Worm (Caenorhabditis elegans): Measurements from ENCODE around the gene B0454.5.

ce11 chrII:2994590-2995392 is 43.9 kb upstream of the B0454.5 start:
- TF ChIP-seq ama-1 (optimal IDR thresholded peaks at IDR 0.05), result no peak
- TF ChIP-seq sea-1 (GFP tag; conservative IDR thresholded peaks at IDR 0.05), result no peak
- TF ChIP-seq B0310.2 (tag; optimal IDR thresholded peaks at IDR 0.05), result no peak
- TF ChIP-seq aly-1 (tag; optimal IDR thresholded peaks at IDR 0.05), result no peak
- no peak for TF ChIP-seq tra-4 (tag; optimal IDR thresholded peaks at IDR 0.05)
- TF ChIP-seq hmbx-1 (tag; optimal IDR thresholded peaks at IDR 0.05), result no peak
- TF ChIP-seq ets-7 (tag; optimal IDR thresholded peaks at IDR 0.05), result no peak
- no peak for TF ChIP-seq hmg-4 (GFP tag; optimal IDR thresholded peaks at IDR 0.05)
- TF ChIP-seq flt-1 (GFP tag; IDR thresholded peaks at IDR 0.05), result no peak
- TF ChIP-seq tbx-11 (GFP tag; IDR thresholded peaks at IDR 0.05), result no peak
- no peak for TF ChIP-seq ceh-13 (GFP tag; optimal IDR thresholded peaks at IDR 0.05)
- no peak for TF ChIP-seq pes-1 (GFP tag; IDR thresholded peaks at IDR 0.05)
- no peak for TF ChIP-seq hnd-1 (tag; optimal IDR thresholded peaks at IDR 0.05)

All from whole organism, early embryonic.